Fruit fly (Drosophila melanogaster): ENCODE results near the gene CG13056.

DNA sequence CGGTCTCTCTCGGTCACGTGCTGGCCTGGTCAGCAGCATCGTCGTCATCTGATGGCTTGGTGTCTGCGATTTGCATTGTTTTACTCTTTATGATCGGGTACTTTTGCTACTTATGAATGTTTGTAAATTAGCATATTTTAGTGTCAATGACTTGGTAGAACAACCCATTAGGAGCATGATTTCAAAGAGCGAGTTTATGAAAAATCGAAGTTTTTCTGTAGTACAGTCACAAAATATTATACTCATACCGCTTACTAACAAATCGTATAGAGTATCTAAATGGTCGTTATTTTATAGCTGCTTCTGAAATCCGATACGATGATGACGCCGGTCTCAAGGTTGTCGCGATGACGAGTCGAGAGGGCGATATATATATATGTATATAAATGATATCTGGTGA, 46.9 kb upstream of the CG13056 start:
- TF ChIP-seq CG33017 (tag; optimal IDR thresholded peaks at IDR 0.05) (no peak), cnc (optimal IDR thresholded peaks at IDR 0.05) (no peak), tj (GFP tag; optimal IDR thresholded peaks at IDR 0.05) (no peak), CG7045 (GFP tag; optimal IDR thresholded peaks at IDR 0.05) (no peak)
